Worm (Caenorhabditis elegans) whole organism, late embryonic: ENCODE data around the gene syg-2.

ENCODE experiments used
- K09A11.1 ChIP-seq: sonication (generic microtip); optimal IDR thresholded peaks from 2 replicates; lab custom pipeline; 2017; ENCODE audit warnings: antibody characterized with exemption, mild to moderate bottlenecking, missing genetic modification characterization, missing compliant biosample characterization; ENCODE audit not compliant: insufficient read depth
- che-1 ChIP-seq: sonication (generic microtip); optimal IDR thresholded peaks from 2 replicates; lab custom pipeline; 2016; ENCODE audit warnings: mild to moderate bottlenecking, missing genetic modification characterization, missing compliant biosample characterization
- ets-4 ChIP-seq: sonication (generic microtip); optimal IDR thresholded peaks from 2 replicates; lab custom pipeline; 2016; ENCODE audit warnings: missing genetic modification characterization, missing compliant biosample characterization
- fax-1 ChIP-seq: sonication (generic microtip); optimal IDR thresholded peaks from 2 replicates; lab custom pipeline; 2016; ENCODE audit warnings: missing genotype, missing genetic modification characterization, missing compliant biosample characterization
- hlh-6 ChIP-seq: sonication (generic microtip); optimal IDR thresholded peaks from 2 replicates; lab custom pipeline; 2016; ENCODE audit warnings: missing genotype, missing genetic modification characterization, missing compliant biosample characterization
- lim-6 ChIP-seq: sonication (generic microtip); optimal IDR thresholded peaks from 2 replicates; lab custom pipeline; 2016; ENCODE audit warnings: missing genetic modification characterization, missing compliant biosample characterization
- lin-11 ChIP-seq: fragments of 200-800 bp; sonication (Bioruptor generic); optimal IDR thresholded peaks from 2 replicates; lab custom pipeline; 2018; ENCODE audit warnings: mild to moderate bottlenecking, missing genetic modification characterization, missing compliant biosample characterization
- nhr-11 ChIP-seq: fragments of 150-350 bp; optimal IDR thresholded peaks from 2 replicates; lab custom pipeline; 2014; ENCODE audit warnings: missing biosample characterization, missing genetic modification characterization
- pha-4 ChIP-seq: fragments of 150-350 bp; optimal IDR thresholded peaks from 2 replicates; lab custom pipeline; 2018; ENCODE audit warnings: missing biosample characterization, missing genetic modification reagents, missing genetic modification characterization
- pros-1 ChIP-seq: fragments of 150-350 bp; optimal IDR thresholded peaks from 2 replicates; lab custom pipeline; 2014; ENCODE audit warnings: missing biosample characterization, missing genetic modification reagents, missing genetic modification characterization
- rnt-1 ChIP-seq: sonication (generic microtip); optimal IDR thresholded peaks from 2 replicates; lab custom pipeline; 2016; ENCODE audit warnings: missing genetic modification characterization, missing compliant biosample characterization

DNA sequence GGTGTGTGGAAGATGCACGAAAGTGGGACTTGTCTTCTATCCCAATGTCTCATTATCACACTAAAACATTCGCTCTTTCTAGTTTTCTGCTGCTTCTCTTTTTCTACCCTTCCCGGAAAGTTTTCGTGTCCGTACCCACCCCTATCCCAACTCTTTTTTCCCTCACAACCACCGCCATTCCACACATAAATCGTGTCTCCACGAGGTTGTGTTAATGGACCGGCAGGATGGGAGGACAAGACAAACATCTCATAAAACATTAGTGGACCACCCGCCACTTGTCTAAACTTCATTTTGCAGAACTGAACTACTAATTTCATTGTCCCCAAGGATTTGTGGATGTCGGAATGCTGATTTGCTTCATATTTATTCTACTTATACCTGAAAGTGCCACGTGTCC is 19.3 kb downstream of the syg-2 start, which contains the start of gene slt-1:
- TF ChIP-seq K09A11.1 (tag; lab: Kevin White, UChicago) = no peak
- TF ChIP-seq rnt-1 (tag; lab: Kevin White, UChicago) = no peak
- TF ChIP-seq nhr-11 (tag; lab: Kevin White, UChicago) = no peak
- no peak for TF ChIP-seq che-1 (tag; lab: Kevin White, UChicago)
- TF ChIP-seq fax-1 (tag; lab: Kevin White, UChicago) = no peak
- TF ChIP-seq lin-11 (tag; lab: Kevin White, UChicago) = no peak
- no peak for TF ChIP-seq ets-4 (tag; lab: Kevin White, UChicago)
- no peak for TF ChIP-seq hlh-6 (tag; lab: Kevin White, UChicago)
- no peak for TF ChIP-seq pha-4 (tag; lab: Kevin White, UChicago)
- TF ChIP-seq pros-1 = no peak
- TF ChIP-seq lim-6 = no peak
